Worm (Caenorhabditis elegans): ENCODE results near the gene ZK470.1.

The ZK470.1 gene

DNA sequence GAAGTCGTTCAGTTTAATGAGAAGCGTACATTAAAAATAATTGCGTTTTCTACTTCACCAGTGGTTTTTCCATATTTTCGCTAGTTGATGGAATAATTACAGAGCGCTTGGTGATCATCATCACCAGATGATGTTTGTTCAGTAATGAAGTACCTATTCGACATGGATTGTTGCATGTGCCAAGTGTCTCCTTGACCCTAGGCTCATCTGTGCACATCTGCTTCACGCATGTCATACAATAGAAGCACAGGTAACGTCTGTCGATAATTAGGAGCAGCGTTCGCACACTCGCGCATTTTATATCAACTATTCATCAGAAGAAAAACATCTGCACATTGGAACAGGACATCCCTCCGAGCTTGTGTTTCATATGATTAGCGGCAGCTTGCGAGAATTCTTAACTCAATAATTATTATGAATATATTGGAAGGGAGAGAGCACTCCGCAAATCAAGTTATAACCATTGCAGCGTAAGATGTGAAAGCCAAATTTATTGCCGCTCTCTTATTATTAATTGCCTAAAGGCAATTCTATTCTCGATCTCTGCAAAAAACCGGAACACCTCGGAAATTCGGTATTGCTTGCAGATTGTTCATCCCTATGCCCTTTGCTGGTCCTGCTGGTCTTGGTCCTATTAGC, 38.2 kb upstream of the ZK470.1 start (continued):
- TF ChIP-seq D1046.2 (GFP tag; IDR thresholded peaks at IDR 0.05) (no peak), zfp-3 (GFP tag; conservative IDR thresholded peaks at IDR 0.05) (no peak)

DNA sequence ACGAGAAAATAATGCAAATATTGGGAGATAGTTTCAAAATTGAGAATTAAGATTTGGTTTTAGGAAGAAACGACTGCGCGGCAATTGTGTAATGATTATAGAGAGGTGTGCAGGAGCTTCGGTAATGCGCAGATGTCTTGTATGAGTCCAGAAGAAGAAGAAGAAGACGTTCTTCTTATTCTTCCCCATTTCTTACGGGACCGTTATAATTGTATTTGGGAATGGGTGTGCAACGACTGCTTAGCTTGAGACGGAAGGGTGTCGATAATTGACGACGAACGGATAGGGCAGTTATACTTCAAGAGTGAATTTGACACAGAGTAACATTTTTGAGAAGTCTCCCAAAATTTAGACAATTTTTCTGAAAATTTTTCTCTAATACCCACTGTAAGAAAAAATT, 34.8 kb upstream of the ZK470.1 start:
- TF ChIP-seq hlh-30 (tag; optimal IDR thresholded peaks at IDR 0.05; ENCODE audit: insufficient read depth): no peak
- peak in 1 of 2 experiments; percentile 25 for TF ChIP-seq unc-62 (GFP tag; optimal IDR thresholded peaks at IDR 0.05 in 1 of 2)
- no peak for TF ChIP-seq unc-62 (tag; optimal IDR thresholded peaks at IDR 0.05)

DNA sequence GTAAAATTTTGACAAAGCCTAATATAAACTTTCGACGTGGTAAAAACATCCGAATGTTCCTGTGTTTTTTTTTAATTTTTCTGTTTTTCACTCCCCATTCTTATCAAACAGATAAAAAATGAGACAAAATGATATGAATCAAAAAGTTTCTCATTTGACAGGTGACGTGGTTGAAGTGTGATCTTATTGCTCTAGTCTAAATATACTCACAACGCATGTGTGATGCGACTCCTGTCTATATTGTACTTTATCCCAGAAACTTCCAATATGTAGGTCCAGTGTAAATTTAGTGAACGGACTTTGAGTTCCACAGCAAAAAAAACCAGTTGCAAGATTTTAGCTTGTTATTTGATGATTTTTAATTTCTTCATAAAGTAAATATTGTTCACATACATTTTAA, 32.1 kb upstream of the ZK470.1 start:
- TF ChIP-seq hlh-30 (tag; optimal IDR thresholded peaks at IDR 0.05; ENCODE audit: insufficient read depth): peak; percentile 25
- no peak for TF ChIP-seq lin-13 (GFP tag; optimal IDR thresholded peaks at IDR 0.05)
- no peak for TF ChIP-seq zfp-3 (GFP tag; conservative IDR thresholded peaks at IDR 0.05)
- no peak for TF ChIP-seq nhr-48 (tag; optimal IDR thresholded peaks at IDR 0.05)
- TF ChIP-seq nhr-28 (tag; optimal IDR thresholded peaks at IDR 0.05): no peak
- TF ChIP-seq ceh-32 (tag; optimal IDR thresholded peaks at IDR 0.05; ENCODE audit: poor library complexity): no peak
- TF ChIP-seq R02D3.7 (tag; optimal IDR thresholded peaks at IDR 0.05): no peak
- no peak for TF ChIP-seq aha-1 (tag)
- peak in 1 of 2 experiments; percentile 3 for TF ChIP-seq hif-1 (tag; optimal IDR thresholded peaks at IDR 0.05)
- TF ChIP-seq cey-2 (tag; optimal IDR thresholded peaks at IDR 0.05; ENCODE audit: borderline replicate concordance, insufficient read depth): no peak
- no peak for TF ChIP-seq madf-5 (GFP tag; IDR thresholded peaks at IDR 0.05)
- no peak for TF ChIP-seq rbr-2 (tag; optimal IDR thresholded peaks at IDR 0.05)
- no peak for TF ChIP-seq mes-2 (tag; optimal IDR thresholded peaks at IDR 0.05; ENCODE audit: poor library complexity, severe bottlenecking)
- no peak for TF ChIP-seq tra-1 (GFP tag; IDR thresholded peaks at IDR 0.05)
- TF ChIP-seq lin-39 (tag; optimal IDR thresholded peaks at IDR 0.05): no peak
- no peak for TF ChIP-seq mdl-1 (tag; optimal IDR thresholded peaks at IDR 0.05)
- TF ChIP-seq hlh-11 (tag; optimal IDR thresholded peaks at IDR 0.05): peak; percentile 11

DNA sequence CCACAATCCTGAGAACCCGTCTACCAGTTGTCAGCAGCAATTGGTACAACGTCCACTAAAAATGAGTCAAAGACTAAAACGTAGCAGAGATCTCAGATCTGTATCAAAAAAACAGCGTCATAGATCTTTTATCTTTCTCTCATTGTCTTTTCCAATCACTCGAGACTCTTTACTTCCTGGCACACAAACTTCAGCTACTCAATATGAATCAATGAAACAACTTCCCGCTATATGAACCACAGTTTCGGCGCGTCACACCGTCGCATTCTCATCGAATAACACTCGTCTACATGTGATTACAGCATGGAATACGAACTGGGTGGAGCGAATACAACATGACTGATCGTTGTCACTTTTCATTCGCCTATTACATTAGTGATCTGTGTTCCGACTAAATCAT, 31.2 kb upstream of the ZK470.1 start:
- peak; percentile 38 for TF ChIP-seq dpl-1 (GFP tag; optimal IDR thresholded peaks at IDR 0.05)
- TF ChIP-seq hlh-11 (tag; optimal IDR thresholded peaks at IDR 0.05): peak; percentile 89
- TF ChIP-seq nhr-77 (tag; optimal IDR thresholded peaks at IDR 0.05): peak; percentile 38
- no peak for TF ChIP-seq lin-29 (GFP tag; IDR thresholded peaks at IDR 0.05)
- no peak for TF ChIP-seq daf-8 (GFP tag; IDR thresholded peaks at IDR 0.05)
- 0 out of 2 replicates have a peak, but pooled peaks have one; percentile 25 for TF ChIP-seq tra-1 (GFP tag; IDR thresholded peaks at IDR 0.05)
- TF ChIP-seq mes-2 (tag; optimal IDR thresholded peaks at IDR 0.05; ENCODE audit: poor library complexity, severe bottlenecking): no peak
- TF ChIP-seq F49E8.2 (tag; optimal IDR thresholded peaks at IDR 0.05; ENCODE audit: borderline replicate concordance): no peak
- no peak for TF ChIP-seq ZK337.2 (GFP tag; IDR thresholded peaks at IDR 0.05)
- TF ChIP-seq dmd-6 (GFP tag; IDR thresholded peaks at IDR 0.05): peak; percentile 34; the same call in 1 of the 2 replicates
- TF ChIP-seq mdl-1 (tag; optimal IDR thresholded peaks at IDR 0.05): peak in 1 of 2 experiments; percentile 79
- TF ChIP-seq nhr-102 (tag; optimal IDR thresholded peaks at IDR 0.05): no peak
- no peak for TF ChIP-seq dmd-9 (GFP tag; IDR thresholded peaks at IDR 0.05)
- peak; percentile 81 for TF ChIP-seq cey-2 (tag; optimal IDR thresholded peaks at IDR 0.05; ENCODE audit: borderline replicate concordance, insufficient read depth)
- TF ChIP-seq spr-3 (GFP tag; optimal IDR thresholded peaks at IDR 0.05): no peak
- TF ChIP-seq ceh-20 (GFP tag; IDR thresholded peaks at IDR 0.05): peak; percentile 48; the same call in 1 of the 2 replicates
- no peak for TF ChIP-seq pha-4 (GFP tag; IDR thresholded peaks at IDR 0.05)
- no peak for TF ChIP-seq pha-4 (tag; optimal IDR thresholded peaks at IDR 0.05)
- TF ChIP-seq nhr-10 (tag; optimal IDR thresholded peaks at IDR 0.05): peak; percentile 48
- TF ChIP-seq nhr-42 (GFP tag; IDR thresholded peaks at IDR 0.05): no peak
- no peak for TF ChIP-seq snpc-4 (tag; optimal IDR thresholded peaks at IDR 0.05)
- TF ChIP-seq nhr-237 (tag; optimal IDR thresholded peaks at IDR 0.05): no peak
- no peak for TF ChIP-seq ctbp-1 (GFP tag; IDR thresholded peaks at IDR 0.05)
- TF ChIP-seq nhr-48 (tag; optimal IDR thresholded peaks at IDR 0.05): peak; percentile 91
- TF ChIP-seq unc-62 (GFP tag; optimal IDR thresholded peaks at IDR 0.05 in 1 of 2): peak in 1 of 2 experiments; percentile 96
- no peak for TF ChIP-seq unc-62 (tag; optimal IDR thresholded peaks at IDR 0.05)
- TF ChIP-seq nhr-28 (tag; optimal IDR thresholded peaks at IDR 0.05): peak; percentile 60
- no peak for TF ChIP-seq mdt-29 (GFP tag; IDR thresholded peaks at IDR 0.05)
- peak; percentile 16 to 70 for TF ChIP-seq lsy-2 (tag; optimal IDR thresholded peaks at IDR 0.05)
- no peak for TF ChIP-seq fos-1 (tag; optimal IDR thresholded peaks at IDR 0.05)
- TF ChIP-seq mxl-3 (GFP tag; optimal IDR thresholded peaks at IDR 0.05): peak; percentile 97
- TF ChIP-seq madf-9 (GFP tag; conservative IDR thresholded peaks at IDR 0.05): no peak
